Worm (Caenorhabditis elegans): ENCODE results near the gene nos-2.
A peak's percentile ranks its signal among the peaks of the same experiment; 100 is the strongest.

nos-2 gene

DNA sequence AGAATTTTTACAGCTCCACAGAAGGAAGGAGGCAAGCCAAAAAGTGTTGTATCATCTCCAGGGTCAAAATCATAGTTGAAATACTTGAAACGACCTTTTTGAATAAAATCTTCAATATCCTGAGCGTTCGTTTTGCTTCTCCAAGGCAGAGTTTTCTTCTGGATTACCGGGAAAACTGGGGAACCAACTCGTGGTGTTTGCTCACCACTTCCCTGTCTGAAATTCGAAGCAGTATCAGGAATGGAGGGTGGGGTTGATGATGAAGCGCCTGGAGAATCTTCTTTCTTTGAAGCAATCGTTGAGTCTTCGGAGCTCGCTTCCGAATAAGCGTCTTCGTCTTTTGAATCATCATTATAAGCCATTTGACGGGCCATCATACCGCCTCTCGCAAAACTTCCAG is 37.7 kb downstream of the nos-2 start:
- TF ChIP-seq rpc-1 (optimal IDR thresholded peaks at IDR 0.05) (no peak), rpc-1 (tag; optimal IDR thresholded peaks at IDR 0.05) (no peak), nfya-1 (tag; optimal IDR thresholded peaks at IDR 0.05; ENCODE audit: borderline replicate concordance, insufficient read depth) (no peak), ztf-26 (tag; optimal IDR thresholded peaks at IDR 0.05) (no peak)

DNA sequence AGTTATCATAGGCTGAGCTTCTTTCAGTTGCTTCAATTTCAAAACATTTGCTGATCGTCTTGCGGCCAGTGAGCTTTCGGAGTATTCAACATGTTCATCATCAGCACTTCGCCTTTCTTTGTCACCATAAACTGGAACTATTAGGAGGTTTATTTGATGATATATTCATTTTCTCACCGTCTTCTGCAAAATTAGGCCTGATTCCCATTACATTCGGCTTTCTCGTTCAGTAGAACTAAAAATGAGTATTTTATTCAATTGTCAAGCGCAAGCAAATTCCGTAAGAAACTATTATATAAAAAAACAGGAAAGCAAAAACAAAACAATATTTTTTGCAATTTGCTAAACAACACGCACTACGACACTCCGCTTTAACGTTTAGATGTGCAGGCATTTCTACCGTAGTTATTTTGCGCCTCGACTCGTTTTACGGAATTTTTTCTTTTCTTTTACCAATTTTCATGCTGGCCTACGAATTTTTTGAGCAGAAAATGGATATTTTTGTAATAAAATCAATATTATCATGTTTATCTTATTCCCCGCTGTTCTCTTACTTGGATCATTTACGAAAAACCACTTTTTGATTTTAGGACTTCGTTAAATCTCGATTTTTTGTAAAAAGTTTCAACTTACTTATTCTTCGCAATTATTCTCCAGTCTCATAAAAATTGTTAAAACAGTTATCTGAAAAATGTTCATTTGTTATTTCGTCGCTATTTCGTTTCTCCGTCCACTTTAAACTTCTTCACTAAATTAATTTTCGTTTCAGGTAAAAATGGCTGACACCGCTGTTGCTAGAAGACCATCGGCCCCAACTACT is 39.6 kb downstream of the nos-2 start, which contains the start of the genes farl-11 and rpl-33:
Gene farl-11 (minus strand): TSS at position 242 of the 820 bp plus-strand sequence.
Gene rpl-33 (plus strand): TSS at position 770 of the 820 bp plus-strand sequence.
- TF ChIP-seq sea-2 (GFP tag; IDR thresholded peaks at IDR 0.05): no peak
- no peak for TF ChIP-seq hsf-1 (GFP tag; IDR thresholded peaks at IDR 0.05)
- TF ChIP-seq zim-3 (tag; optimal IDR thresholded peaks at IDR 0.05): no peak
- no peak for TF ChIP-seq sdz-38 (tag; optimal IDR thresholded peaks at IDR 0.05)
- TF ChIP-seq B0035.1 (tag; optimal IDR thresholded peaks at IDR 0.05): no peak
- peak; percentile 50 for TF ChIP-seq mcd-1 (GFP tag; IDR thresholded peaks at IDR 0.05)
- TF ChIP-seq ZK185.1 (tag; optimal IDR thresholded peaks at IDR 0.05; ENCODE audit: poor library complexity, severe bottlenecking): peak; percentile 37
- no peak for TF ChIP-seq unc-62 (GFP tag; optimal IDR thresholded peaks at IDR 0.05)
- peak; percentile 59 for TF ChIP-seq snpc-1.3 (tag; optimal IDR thresholded peaks at IDR 0.05; ENCODE audit: insufficient read depth)
- TF ChIP-seq ceh-27 (GFP tag; optimal IDR thresholded peaks at IDR 0.05): peak; percentile 25
- no peak for TF ChIP-seq hrde-1 (tag; optimal IDR thresholded peaks at IDR 0.05; ENCODE audit: borderline replicate concordance)
- TF ChIP-seq athp-1 (tag; optimal IDR thresholded peaks at IDR 0.05): no peak
- no peak for TF ChIP-seq zfh-2 (GFP tag; conservative IDR thresholded peaks at IDR 0.05)
- TF ChIP-seq chd-7 (tag; optimal IDR thresholded peaks at IDR 0.05): no peak
- TF ChIP-seq hmg-20 (GFP tag; IDR thresholded peaks at IDR 0.05): no peak
- TF ChIP-seq snpc-3.4 (tag; optimal IDR thresholded peaks at IDR 0.05): no peak
- TF ChIP-seq ceh-58 (GFP tag; IDR thresholded peaks at IDR 0.05): no peak
- no peak for TF ChIP-seq nhr-179 (tag; optimal IDR thresholded peaks at IDR 0.05)
- TF ChIP-seq ceh-40 (GFP tag; IDR thresholded peaks at IDR 0.05): no peak
- no peak for TF ChIP-seq atf-7 (tag; optimal IDR thresholded peaks at IDR 0.05)
- TF ChIP-seq F10E7.11 (tag; optimal IDR thresholded peaks at IDR 0.05): no peak
- TF ChIP-seq madf-10 (tag; optimal IDR thresholded peaks at IDR 0.05): no peak
- TF ChIP-seq ztf-18 (tag; optimal IDR thresholded peaks at IDR 0.05): peak; percentile 43
- no peak for TF ChIP-seq rec-8 (tag; optimal IDR thresholded peaks at IDR 0.05)
- TF ChIP-seq cebp-1 (GFP tag; IDR thresholded peaks at IDR 0.05): no peak
- TF ChIP-seq cebp-1 (tag; optimal IDR thresholded peaks at IDR 0.05): peak; percentile 43
- TF ChIP-seq egl-18 (GFP tag; IDR thresholded peaks at IDR 0.05): no peak
- TF ChIP-seq fkh-3 (tag; optimal IDR thresholded peaks at IDR 0.05): no peak
- no peak for TF ChIP-seq ceh-91 (GFP tag; IDR thresholded peaks at IDR 0.05)
- TF ChIP-seq akir-1 (GFP tag; optimal IDR thresholded peaks at IDR 0.05): no peak
- TF ChIP-seq tbp1 (GFP tag; optimal IDR thresholded peaks at IDR 0.05): peak; percentile 29
- TF ChIP-seq Y95B8A.8 (GFP tag; IDR thresholded peaks at IDR 0.05): no peak
- TF ChIP-seq ets-4 (GFP tag; optimal IDR thresholded peaks at IDR 0.05): no peak
- no peak for TF ChIP-seq lsy-27 (tag; optimal IDR thresholded peaks at IDR 0.05; ENCODE audit: borderline replicate concordance, insufficient read depth)
- 0 out of 2 replicates have a peak, but pooled peaks have one; percentile 33 for TF ChIP-seq aptf-2 (GFP tag; conservative IDR thresholded peaks at IDR 0.05)
- TF ChIP-seq nhr-90 (tag; optimal IDR thresholded peaks at IDR 0.05): no peak
- TF ChIP-seq ceh-100 (GFP tag; IDR thresholded peaks at IDR 0.05): no peak; the same call in 1 of the 2 replicates
- no peak for TF ChIP-seq egrh-3 (GFP tag; IDR thresholded peaks at IDR 0.05)
- peak; percentile 31 for TF ChIP-seq lin-54 (GFP tag; optimal IDR thresholded peaks at IDR 0.05)
- no peak for TF ChIP-seq F37B4.10 (GFP tag; IDR thresholded peaks at IDR 0.05)
- 0 out of 2 replicates have a peak, but pooled peaks have one; percentile 16 for TF ChIP-seq dox-1 (GFP tag; IDR thresholded peaks at IDR 0.05)
- TF ChIP-seq lin-40 (tag; optimal IDR thresholded peaks at IDR 0.05): peak; percentile 25

Data from whole organism, young adult.